Worm (Caenorhabditis elegans): ENCODE results near the gene lin-40.

Gene lin-40

ce11 chrV:3686292-3686691, 18.5 kb upstream of the lin-40 start:
- no peak for TF ChIP-seq fos-1 (tag; optimal IDR thresholded peaks at IDR 0.05)
- no peak for TF ChIP-seq nhr-77 (tag; optimal IDR thresholded peaks at IDR 0.05)
- TF ChIP-seq nhr-12 (tag; optimal IDR thresholded peaks at IDR 0.05): no peak
- no peak for TF ChIP-seq ztf-11 (tag; optimal IDR thresholded peaks at IDR 0.05)
- TF ChIP-seq zag-1 (tag; optimal IDR thresholded peaks at IDR 0.05): no peak
- no peak for TF ChIP-seq lin-39 (tag; optimal IDR thresholded peaks at IDR 0.05)
- no peak for TF ChIP-seq unc-62 (GFP tag; optimal IDR thresholded peaks at IDR 0.05)
- TF ChIP-seq mdl-1 (tag; optimal IDR thresholded peaks at IDR 0.05): no peak
- no peak for TF ChIP-seq pha-4 (tag; optimal IDR thresholded peaks at IDR 0.05)
- no peak for TF ChIP-seq ceh-16 (tag; optimal IDR thresholded peaks at IDR 0.05)
- TF ChIP-seq nhr-67 (tag; optimal IDR thresholded peaks at IDR 0.05): no peak

- TF ChIP-seq tbx-2 (tag; optimal IDR thresholded peaks at IDR 0.05) (no peak), sea-2 (GFP tag; optimal IDR thresholded peaks at IDR 0.05) (no peak), nhr-77 (tag; optimal IDR thresholded peaks at IDR 0.05) (no peak), nhr-12 (tag; optimal IDR thresholded peaks at IDR 0.05) (no peak), fos-1 (tag; optimal IDR thresholded peaks at IDR 0.05) (no peak), nhr-237 (tag; optimal IDR thresholded peaks at IDR 0.05) (no peak), R02D3.7 (tag; optimal IDR thresholded peaks at IDR 0.05) (no peak), ztf-11 (tag; optimal IDR thresholded peaks at IDR 0.05) (no peak), eor-1 (tag; optimal IDR thresholded peaks at IDR 0.05) (no peak), pqm-1 (tag; optimal IDR thresholded peaks at IDR 0.05) (no peak)
Observed at ce11 chrV:3686899-3687298, 17.9 kb upstream of the lin-40 start, which contains the start of gene unc-132. Gene unc-132, plus strand, starts transcription at chrV:3687106.

- TF ChIP-seq lin-15B (tag; optimal IDR thresholded peaks at IDR 0.05) (peak; percentile 29), nfya-1 (tag; optimal IDR thresholded peaks at IDR 0.05; ENCODE audit: insufficient read depth) (peak; percentile 59), lin-39 (tag; optimal IDR thresholded peaks at IDR 0.05) (peak; percentile 46), nhr-28 (tag; optimal IDR thresholded peaks at IDR 0.05) (no peak), eor-1 (tag; optimal IDR thresholded peaks at IDR 0.05) (no peak), hmg-11 (tag; optimal IDR thresholded peaks at IDR 0.05) (peak; percentile 52)
Observed at ce11 chrV:3688733-3689132, 16.1 kb upstream of the lin-40 start.

ce11 chrV:3692613-3693012, 12.2 kb upstream of the lin-40 start:
- TF ChIP-seq elt-3 (tag; optimal IDR thresholded peaks at IDR 0.05) (no peak), pqm-1 (tag; optimal IDR thresholded peaks at IDR 0.05) (peak; percentile 50), eor-1 (tag; optimal IDR thresholded peaks at IDR 0.05) (no peak), fkh-10 (GFP tag; optimal IDR thresholded peaks at IDR 0.05) (no peak), fos-1 (tag; optimal IDR thresholded peaks at IDR 0.05) (no peak), elt-2 (tag; optimal IDR thresholded peaks at IDR 0.05) (peak; percentile 56), unc-62 (GFP tag; optimal IDR thresholded peaks at IDR 0.05) (no peak), elt-1 (tag; optimal IDR thresholded peaks at IDR 0.05) (no peak), unc-39 (tag; optimal IDR thresholded peaks at IDR 0.05) (no peak)

- no peak for TF ChIP-seq pha-4 (tag; optimal IDR thresholded peaks at IDR 0.05)
- TF ChIP-seq nhr-67 (tag; optimal IDR thresholded peaks at IDR 0.05): no peak
- no peak for TF ChIP-seq elt-1 (tag; optimal IDR thresholded peaks at IDR 0.05)
- no peak for TF ChIP-seq aly-2 (tag; optimal IDR thresholded peaks at IDR 0.05)
- TF ChIP-seq nhr-23 (tag; optimal IDR thresholded peaks at IDR 0.05): no peak
- no peak for TF ChIP-seq egl-5 (tag; optimal IDR thresholded peaks at IDR 0.05)
- TF ChIP-seq lsy-12 (tag; optimal IDR thresholded peaks at IDR 0.05): no peak
- TF ChIP-seq ZK546.5 (tag; optimal IDR thresholded peaks at IDR 0.05): no peak
- no peak for TF ChIP-seq fkh-2 (tag; optimal IDR thresholded peaks at IDR 0.05)
- no peak for TF ChIP-seq skn-1 (tag; optimal IDR thresholded peaks at IDR 0.05)
- no peak for TF ChIP-seq eor-1 (tag; optimal IDR thresholded peaks at IDR 0.05)
- TF ChIP-seq nhr-43 (tag; optimal IDR thresholded peaks at IDR 0.05; ENCODE audit: poor library complexity, severe bottlenecking): no peak
- TF ChIP-seq lin-15B (tag; optimal IDR thresholded peaks at IDR 0.05): no peak
- TF ChIP-seq mml-1 (tag; optimal IDR thresholded peaks at IDR 0.05): no peak
Observed at ce11 chrV:3693657-3694056, 11.1 kb upstream of the lin-40 start.

Measured in whole organism, L3 larva.